Worm (Caenorhabditis elegans): Measurements from ENCODE around the gene gldi-11.

DNA sequence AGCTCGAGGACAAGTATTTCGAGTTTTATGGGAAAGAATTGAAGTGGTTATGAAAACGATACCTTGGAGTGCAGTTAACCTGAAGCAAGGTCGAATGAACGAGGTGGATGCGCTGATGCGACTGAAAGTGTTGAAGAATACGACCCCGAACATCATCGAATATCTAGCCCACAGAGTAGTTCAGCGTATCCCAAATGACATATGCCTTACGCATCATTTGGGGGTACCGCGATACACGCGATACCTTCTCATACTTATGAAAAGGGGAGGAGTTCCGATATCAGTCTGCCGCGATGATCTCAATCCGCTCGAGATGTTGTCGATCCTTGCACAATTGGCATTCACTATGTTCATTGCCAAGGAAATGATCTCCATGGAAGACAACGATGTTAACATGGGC, 44.2 kb upstream of the gldi-11 start, which contains the start of gene T27F7.12:
- TF ChIP-seq aly-2 (tag; optimal IDR thresholded peaks at IDR 0.05) (no peak), nhr-12 (tag; optimal IDR thresholded peaks at IDR 0.05) (no peak), lsy-2 (tag; optimal IDR thresholded peaks at IDR 0.05) (no peak), peb-1 (tag; optimal IDR thresholded peaks at IDR 0.05) (no peak), fos-1 (tag; optimal IDR thresholded peaks at IDR 0.05) (no peak), alr-1 (tag; optimal IDR thresholded peaks at IDR 0.05) (no peak), ceh-82 (tag; optimal IDR thresholded peaks at IDR 0.05) (no peak), nhr-77 (tag; optimal IDR thresholded peaks at IDR 0.05) (no peak), nhr-129 (tag; optimal IDR thresholded peaks at IDR 0.05) (no peak), snpc-4 (tag; optimal IDR thresholded peaks at IDR 0.05) (no peak), nhr-25 (tag; optimal IDR thresholded peaks at IDR 0.05) (no peak), unc-62 (GFP tag; optimal IDR thresholded peaks at IDR 0.05) (no peak)
